Fruit fly (Drosophila melanogaster): ENCODE measurements around the gene CG12541.

The CG12541 gene

dm6 chrX:6990105-6990504, 75.7 kb downstream of the CG12541 start (continued):
- no peak for TF ChIP-seq CG12942 (GFP tag; optimal IDR thresholded peaks at IDR 0.05)
- TF ChIP-seq C15 (GFP tag; IDR thresholded peaks at IDR 0.05): no peak
- TF ChIP-seq pb (GFP tag; optimal IDR thresholded peaks at IDR 0.05): no peak
- no peak for TF ChIP-seq psq (GFP tag; optimal IDR thresholded peaks at IDR 0.05)
- TF ChIP-seq Dll (GFP tag; IDR thresholded peaks at IDR 0.05; ENCODE audit: partially characterized antibody): no peak
- no peak for TF ChIP-seq CG12155 (GFP tag; optimal IDR thresholded peaks at IDR 0.05)
- no peak for TF ChIP-seq nmo (GFP tag; optimal IDR thresholded peaks at IDR 0.05)
- TF ChIP-seq CG6654 (GFP tag; optimal IDR thresholded peaks at IDR 0.05): no peak
- no peak for TF ChIP-seq trem (tag; optimal IDR thresholded peaks at IDR 0.05)
- TF ChIP-seq CG7963 (GFP tag; IDR thresholded peaks at IDR 0.05; ENCODE audit: partially characterized antibody): no peak
- TF ChIP-seq lov (optimal IDR thresholded peaks at IDR 0.05): no peak
- TF ChIP-seq lov (GFP tag; IDR thresholded peaks at IDR 0.05): no peak
- no peak for TF ChIP-seq chinmo (GFP tag; IDR thresholded peaks at IDR 0.05; ENCODE audit: partially characterized antibody)
- no peak for TF ChIP-seq CG11695 (GFP tag; IDR thresholded peaks at IDR 0.05)
- no peak for TF ChIP-seq Doc2 (GFP tag; IDR thresholded peaks at IDR 0.05)
- TF ChIP-seq nom (GFP tag; optimal IDR thresholded peaks at IDR 0.05): no peak
- TF ChIP-seq cwo (GFP tag; optimal IDR thresholded peaks at IDR 0.05): no peak
- no peak for TF ChIP-seq btn (GFP tag; optimal IDR thresholded peaks at IDR 0.05)
- no peak for TF ChIP-seq Sry-δ (GFP tag; optimal IDR thresholded peaks at IDR 0.05)
- TF ChIP-seq Blimp-1 (GFP tag; optimal IDR thresholded peaks at IDR 0.05): peak; percentile 48
- TF ChIP-seq CG6689 (GFP tag; IDR thresholded peaks at IDR 0.05): no peak
- TF ChIP-seq az2 (GFP tag; optimal IDR thresholded peaks at IDR 0.05): no peak
- no peak for TF ChIP-seq pum (GFP tag; optimal IDR thresholded peaks at IDR 0.05)
- peak; percentile 38 for TF ChIP-seq Sox102F (GFP tag; optimal IDR thresholded peaks at IDR 0.05)
- TF ChIP-seq pnt (GFP tag; optimal IDR thresholded peaks at IDR 0.05): no peak
- TF ChIP-seq aop (GFP tag; IDR thresholded peaks at IDR 0.05): no peak
- no peak for TF ChIP-seq CG10321 (GFP tag; IDR thresholded peaks at IDR 0.05)
- TF ChIP-seq tna (GFP tag; IDR thresholded peaks at IDR 0.05; ENCODE audit: partially characterized antibody): no peak
- peak; percentile 29 for TF ChIP-seq CG7839 (tag; optimal IDR thresholded peaks at IDR 0.05)
- no peak for TF ChIP-seq CG2875 (GFP tag; optimal IDR thresholded peaks at IDR 0.05)
- peak; percentile 28 for TF ChIP-seq kni (GFP tag; optimal IDR thresholded peaks at IDR 0.05)
- TF ChIP-seq ara (GFP tag; IDR thresholded peaks at IDR 0.05): no peak
- TF ChIP-seq CG1529 (GFP tag; optimal IDR thresholded peaks at IDR 0.05): no peak
- TF ChIP-seq CG9437 (GFP tag; optimal IDR thresholded peaks at IDR 0.05): no peak
- no peak for TF ChIP-seq zfh2 (GFP tag; optimal IDR thresholded peaks at IDR 0.05)
- no peak for TF ChIP-seq CG3847 (GFP tag; IDR thresholded peaks at IDR 0.05)
- TF ChIP-seq NC2β (GFP tag; optimal IDR thresholded peaks at IDR 0.05): no peak
- TF ChIP-seq CG31388 (GFP tag; optimal IDR thresholded peaks at IDR 0.05): no peak
- TF ChIP-seq grn (GFP tag; optimal IDR thresholded peaks at IDR 0.05): peak; percentile 44
- no peak for TF ChIP-seq Nf-YC (tag; optimal IDR thresholded peaks at IDR 0.05)
- TF ChIP-seq sna (GFP tag; IDR thresholded peaks at IDR 0.05; ENCODE audit: partially characterized antibody): no peak
- no peak for TF ChIP-seq CG18476 (GFP tag; optimal IDR thresholded peaks at IDR 0.05)
- peak; percentile 20 for TF ChIP-seq lbe (GFP tag; optimal IDR thresholded peaks at IDR 0.05)
- TF ChIP-seq CG3281 (GFP tag; optimal IDR thresholded peaks at IDR 0.05): no peak
- TF ChIP-seq CG15696 (tag; optimal IDR thresholded peaks at IDR 0.05): no peak
- TF ChIP-seq CG7745 (tag; optimal IDR thresholded peaks at IDR 0.05): no peak
- no peak for TF ChIP-seq CG17829 (tag; optimal IDR thresholded peaks at IDR 0.05)
- no peak for TF ChIP-seq CG13287 (GFP tag; IDR thresholded peaks at IDR 0.05; ENCODE audit: partially characterized antibody)
- TF ChIP-seq CG18011 (GFP tag; optimal IDR thresholded peaks at IDR 0.05): no peak
- peak; percentile 29 for TF ChIP-seq CG18262 (tag; optimal IDR thresholded peaks at IDR 0.05)
- no peak for TF ChIP-seq CG34376 (GFP tag; optimal IDR thresholded peaks at IDR 0.05)
- TF ChIP-seq otp (GFP tag; IDR thresholded peaks at IDR 0.05): no peak

Data from whole organism, embryonic.